Fruit fly (Drosophila melanogaster): ENCODE measurements around the gene ksh.
A peak's percentile ranks its signal among the peaks of the same experiment; 100 is the strongest.

The ksh gene

dm6 chrX:19505334-19506185 is 10.8 kb upstream of the ksh start (continued):
- TF ChIP-seq CG30403 (GFP tag; optimal IDR thresholded peaks at IDR 0.05) (peak; percentile 48), Ada2b (GFP tag; IDR thresholded peaks at IDR 0.05) (0 out of 2 replicates have a peak, but pooled peaks have one; percentile 22), ind (GFP tag; optimal IDR thresholded peaks at IDR 0.05) (no peak), CG7987 (GFP tag; optimal IDR thresholded peaks at IDR 0.05) (peak; percentile 72), CG2712 (tag; optimal IDR thresholded peaks at IDR 0.05) (no peak), salm (tag; optimal IDR thresholded peaks at IDR 0.05) (no peak), ham (GFP tag; IDR thresholded peaks at IDR 0.05) (no peak), br (optimal IDR thresholded peaks at IDR 0.05) (no peak), Spps (tag; optimal IDR thresholded peaks at IDR 0.05) (no peak), CG6791 (GFP tag; IDR thresholded peaks at IDR 0.05; ENCODE audit: partially characterized antibody) (peak; percentile 84), CG17361 (GFP tag; IDR thresholded peaks at IDR 0.05) (no peak), CG9727 (GFP tag; optimal IDR thresholded peaks at IDR 0.05) (peak; percentile 14), CG7839 (tag; optimal IDR thresholded peaks at IDR 0.05) (no peak), fd96Cb (tag; optimal IDR thresholded peaks at IDR 0.05) (no peak), jing (GFP tag; optimal IDR thresholded peaks at IDR 0.05) (no peak), sr (GFP tag; IDR thresholded peaks at IDR 0.05) (peak; percentile 99), caup (GFP tag; optimal IDR thresholded peaks at IDR 0.05; ENCODE audit: severe bottlenecking) (peak; percentile 53), GATAe (GFP tag; conservative IDR thresholded peaks at IDR 0.05) (no peak), HmgD (GFP tag; optimal IDR thresholded peaks at IDR 0.05) (peak; percentile 18), tio (GFP tag; optimal IDR thresholded peaks at IDR 0.05) (no peak), CG18599 (GFP tag; optimal IDR thresholded peaks at IDR 0.05) (peak; percentile 66), en (GFP tag; optimal IDR thresholded peaks at IDR 0.05) (no peak), tap (tag; optimal IDR thresholded peaks at IDR 0.05) (no peak), vnd (GFP tag; IDR thresholded peaks at IDR 0.05; ENCODE audit: partially characterized antibody) (peak; percentile 77), CG10274 (GFP tag; optimal IDR thresholded peaks at IDR 0.05) (no peak), CG1602 (GFP tag; optimal IDR thresholded peaks at IDR 0.05) (no peak), CG10462 (GFP tag; optimal IDR thresholded peaks at IDR 0.05) (no peak), CG32767 (GFP tag; IDR thresholded peaks at IDR 0.05) (no peak), CG7928 (GFP tag; optimal IDR thresholded peaks at IDR 0.05) (no peak), D (optimal IDR thresholded peaks at IDR 0.05) (no peak), D (GFP tag; optimal IDR thresholded peaks at IDR 0.05) (no peak), CG3838 (GFP tag; optimal IDR thresholded peaks at IDR 0.05) (no peak), fd64A (GFP tag; optimal IDR thresholded peaks at IDR 0.05) (no peak), CG1792 (GFP tag; optimal IDR thresholded peaks at IDR 0.05) (no peak), pfk (GFP tag; optimal IDR thresholded peaks at IDR 0.05) (peak; percentile 93), Ravus (GFP tag; IDR thresholded peaks at IDR 0.05) (no peak), CG8944 (GFP tag; optimal IDR thresholded peaks at IDR 0.05) (no peak), Hand (GFP tag; optimal IDR thresholded peaks at IDR 0.05) (peak; percentile 43), Mad (GFP tag; optimal IDR thresholded peaks at IDR 0.05) (peak; percentile 7), slou (GFP tag; optimal IDR thresholded peaks at IDR 0.05) (no peak), Jarid2 (GFP tag; optimal IDR thresholded peaks at IDR 0.05) (no peak), CG4820 (GFP tag; optimal IDR thresholded peaks at IDR 0.05) (no peak), MBD-R2 (GFP tag; IDR thresholded peaks at IDR 0.05) (peak; percentile 50; the same call in 1 of the 2 replicates), CG10147 (GFP tag; optimal IDR thresholded peaks at IDR 0.05) (no peak), dan (GFP tag; IDR thresholded peaks at IDR 0.05) (no peak), sd (tag; optimal IDR thresholded peaks at IDR 0.05) (no peak), CG11723 (GFP tag; optimal IDR thresholded peaks at IDR 0.05) (no peak), mam (GFP tag; optimal IDR thresholded peaks at IDR 0.05) (peak; percentile 49), Poxn (GFP tag; IDR thresholded peaks at IDR 0.05) (no peak), YL-1 (GFP tag; optimal IDR thresholded peaks at IDR 0.05) (no peak)
